Worm (Caenorhabditis elegans): ENCODE results near the gene Y45F10C.4.

ce11 chrIV:13666849-13667430, 3.0 kb upstream of the Y45F10C.4 start, which contains the start of gene fbxa-215:
- TF ChIP-seq ama-1 (optimal IDR thresholded peaks at IDR 0.05) (no peak), tra-4 (tag; optimal IDR thresholded peaks at IDR 0.05) (no peak), tbx-37 (GFP tag; conservative IDR thresholded peaks at IDR 0.05) (no peak), sea-1 (GFP tag; conservative IDR thresholded peaks at IDR 0.05) (no peak), hnd-1 (tag; optimal IDR thresholded peaks at IDR 0.05) (no peak), ceh-13 (GFP tag; optimal IDR thresholded peaks at IDR 0.05) (no peak)
